Fruit fly (Drosophila melanogaster) whole organism, prepupa: ENCODE data around the gene CG32650.

ENCODE experiments used
- CG16779 ChIP-seq: fragments of 200-800 bp; sonication (Bioruptor generic); optimal IDR thresholded peaks from 3 replicates; lab custom pipeline; 2017; ENCODE audit warnings: missing biosample characterization, mild to moderate bottlenecking, missing genetic modification characterization
- CG9139 ChIP-seq: fragments of 200-800 bp; sonication (Bioruptor generic); optimal IDR thresholded peaks from 3 replicates; lab custom pipeline; 2017; ENCODE audit warnings: missing biosample characterization, mild to moderate bottlenecking, missing genetic modification characterization
- Gug ChIP-seq: fragments of 200-800 bp; sonication (Bioruptor generic); IDR thresholded peaks from 2 replicates; pipeline ENCODE4 v1.3.6; 2022; ENCODE audit warnings: missing biosample characterization, missing genetic modification characterization
- Hr39 ChIP-seq: fragments of 200-800 bp; sonication (Bioruptor generic); optimal IDR thresholded peaks from 2 replicates; lab custom pipeline; 2016; ENCODE audit warnings: missing biosample characterization, missing genetic modification characterization
- Hr4 ChIP-seq: fragments of 200-800 bp; sonication (Bioruptor generic); optimal IDR thresholded peaks from 3 replicates; lab custom pipeline; 2016; ENCODE audit warnings: missing biosample characterization, missing genetic modification characterization
- OdsH ChIP-seq: fragments of 200-800 bp; sonication (Bioruptor generic); optimal IDR thresholded peaks from 3 replicates; lab custom pipeline; 2016; ENCODE audit warnings: missing biosample characterization, missing genetic modification characterization
- net ChIP-seq: fragments of 200-800 bp; sonication (Bioruptor generic); optimal IDR thresholded peaks from 3 replicates; lab custom pipeline; 2016; ENCODE audit warnings: missing biosample characterization, missing genetic modification characterization
- pdm3 ChIP-seq: fragments of 200-800 bp; sonication (Bioruptor generic); optimal IDR thresholded peaks from 3 replicates; lab custom pipeline; 2016; ENCODE audit warnings: missing biosample characterization, missing genetic modification characterization
- svp ChIP-seq: fragments of 200-800 bp; sonication (Bioruptor generic); peaks from one replicate; lab custom pipeline; 2016; ENCODE audit warnings: missing biosample characterization, missing genetic modification characterization
- vri ChIP-seq: fragments of 200-800 bp; sonication (Bioruptor generic); optimal IDR thresholded peaks from 3 replicates; lab custom pipeline; 2016; ENCODE audit warnings: missing biosample characterization, mild to moderate bottlenecking, missing genetic modification characterization

DNA sequence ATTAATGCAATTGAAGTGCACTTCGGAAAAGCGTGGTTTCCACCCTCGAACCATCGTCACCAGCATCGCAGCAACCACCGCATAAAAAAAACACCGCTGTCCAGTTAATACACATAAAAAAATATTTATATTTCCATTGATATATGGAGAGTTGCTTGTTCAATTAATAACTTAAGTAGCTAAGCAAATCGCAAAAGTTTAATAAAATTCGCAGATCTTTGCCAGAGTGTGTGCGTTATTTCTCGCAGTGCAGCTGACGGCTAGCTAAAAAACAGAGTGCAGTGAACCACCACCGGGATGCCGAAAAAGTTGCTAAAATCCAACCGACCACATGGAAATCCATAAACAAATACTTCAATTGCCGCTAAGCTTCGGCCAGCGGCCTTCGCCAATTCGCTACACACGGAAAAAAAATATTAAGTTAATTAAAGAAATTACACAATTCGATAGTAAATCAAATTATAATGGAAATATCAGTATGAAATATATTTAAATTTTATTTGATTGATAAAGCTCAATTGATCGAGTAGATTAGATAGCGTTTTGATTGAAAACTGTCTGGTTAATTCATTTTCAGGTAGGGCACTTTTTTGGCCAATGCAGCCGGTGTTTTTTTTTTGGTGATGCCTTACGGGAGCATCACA is 24.9 kb upstream of the CG32650 start:
- no peak for TF ChIP-seq net
- no peak for TF ChIP-seq CG16779 (tag; lab: Kevin White, UChicago)
- no peak for TF ChIP-seq OdsH
- no peak for TF ChIP-seq Hr4 (GFP tag; lab: Kevin White, UChicago)
- no peak for TF ChIP-seq Hr39 (GFP tag; lab: Kevin White, UChicago)
- TF ChIP-seq pdm3 (GFP tag; lab: Kevin White, UChicago): peak; percentile 3
- TF ChIP-seq CG9139 (GFP tag; lab: Kevin White, UChicago): no peak
- no peak for TF ChIP-seq vri (GFP tag; lab: Kevin White, UChicago)
- peak; percentile 68 for TF ChIP-seq svp (GFP tag; lab: Kevin White, UChicago)
- no peak for TF ChIP-seq Gug (GFP tag; lab: Robert Waterston, UW)
